Fruit fly (Drosophila melanogaster): Measurements from ENCODE around the gene Hmx.

The Hmx gene

dm6 chr3R:17604198-17604879 is 45.6 kb downstream of the Hmx start (continued):
- TF ChIP-seq CG10462 (GFP tag; optimal IDR thresholded peaks at IDR 0.05), result peak; percentile 80
- no peak; the same call in none of the 2 replicates for TF ChIP-seq ara (GFP tag; IDR thresholded peaks at IDR 0.05)
- TF ChIP-seq CG18262 (tag; optimal IDR thresholded peaks at IDR 0.05), result peak; percentile 94
- TF ChIP-seq Bteb2 (GFP tag; optimal IDR thresholded peaks at IDR 0.05), result no peak
- peak; percentile 90 for TF ChIP-seq CG4404 (GFP tag; IDR thresholded peaks at IDR 0.05)
- TF ChIP-seq Ptx1 (GFP tag; IDR thresholded peaks at IDR 0.05), result peak; percentile 74
- TF ChIP-seq CG12769 (tag; optimal IDR thresholded peaks at IDR 0.05), result peak; percentile 25
- TF ChIP-seq zfh1 (GFP tag; IDR thresholded peaks at IDR 0.05), result peak; percentile 78
- TF ChIP-seq Camta (GFP tag; optimal IDR thresholded peaks at IDR 0.05), result peak; percentile 18
- peak; percentile 91 for TF ChIP-seq CG11504 (tag; optimal IDR thresholded peaks at IDR 0.05)
- no peak for TF ChIP-seq Gsc (GFP tag; IDR thresholded peaks at IDR 0.05)
- 0 out of 3 replicates have a peak, but pooled peaks have one; percentile 16 for TF ChIP-seq CG16813 (GFP tag; IDR thresholded peaks at IDR 0.05; ENCODE audit: partially characterized antibody)
- no peak for TF ChIP-seq dimm (GFP tag; IDR thresholded peaks at IDR 0.05)
- TF ChIP-seq hkb (optimal IDR thresholded peaks at IDR 0.05), result no peak
- peak; percentile 62 for TF ChIP-seq hkb (GFP tag; IDR thresholded peaks at IDR 0.05)
- TF ChIP-seq seq (GFP tag; IDR thresholded peaks at IDR 0.05), result peak; percentile 46; the same call in 1 of the 2 replicates
- peak; percentile 93 for TF ChIP-seq CG2712 (tag; optimal IDR thresholded peaks at IDR 0.05)
- peak; percentile 69 for TF ChIP-seq CG1602 (GFP tag; optimal IDR thresholded peaks at IDR 0.05)
- TF ChIP-seq CG9727 (GFP tag; optimal IDR thresholded peaks at IDR 0.05), result peak; percentile 96
- no peak for TF ChIP-seq tll (GFP tag; optimal IDR thresholded peaks at IDR 0.05)
- no peak for TF ChIP-seq CG1792 (GFP tag; optimal IDR thresholded peaks at IDR 0.05)
- TF ChIP-seq CG12104 (GFP tag; optimal IDR thresholded peaks at IDR 0.05), result peak; percentile 74
- TF ChIP-seq Dek (tag; optimal IDR thresholded peaks at IDR 0.05), result peak; percentile 69
- peak; percentile 37 for TF ChIP-seq oc (tag; optimal IDR thresholded peaks at IDR 0.05)
- TF ChIP-seq B-H1 (GFP tag; IDR thresholded peaks at IDR 0.05), result peak; percentile 26; the same call in 1 of the 3 replicates
- peak; percentile 83 for TF ChIP-seq PHDP (tag; optimal IDR thresholded peaks at IDR 0.05)
- TF ChIP-seq repo (GFP tag; optimal IDR thresholded peaks at IDR 0.05), result no peak
- peak; percentile 94 for TF ChIP-seq gem (tag; optimal IDR thresholded peaks at IDR 0.05)
- peak; percentile 90 for TF ChIP-seq sens (GFP tag)
- 0 out of 2 replicates have a peak, but pooled peaks have one; percentile 40 for TF ChIP-seq NFAT (GFP tag; IDR thresholded peaks at IDR 0.05)
- TF ChIP-seq CG13123 (GFP tag; optimal IDR thresholded peaks at IDR 0.05), result peak; percentile 37
- peak; percentile 41; the same call in 1 of the 2 replicates for TF ChIP-seq sim (GFP tag; IDR thresholded peaks at IDR 0.05)
- TF ChIP-seq tup (GFP tag; optimal IDR thresholded peaks at IDR 0.05), result peak; percentile 7
- peak; percentile 83 for TF ChIP-seq CG17385 (GFP tag; optimal IDR thresholded peaks at IDR 0.05)
- TF ChIP-seq CG3281 (GFP tag; optimal IDR thresholded peaks at IDR 0.05), result peak; percentile 84
- peak; percentile 5 for TF ChIP-seq D (optimal IDR thresholded peaks at IDR 0.05)
- peak; percentile 84 for TF ChIP-seq D (GFP tag; optimal IDR thresholded peaks at IDR 0.05)
- TF ChIP-seq emc (GFP tag; optimal IDR thresholded peaks at IDR 0.05), result no peak
- TF ChIP-seq so (GFP tag; IDR thresholded peaks at IDR 0.05), result peak; percentile 83
- no peak for TF ChIP-seq CG9876 (GFP tag; optimal IDR thresholded peaks at IDR 0.05)
- peak; percentile 45; the same call in 1 of the 4 replicates for TF ChIP-seq Dll (GFP tag; IDR thresholded peaks at IDR 0.05; ENCODE audit: partially characterized antibody)
- peak; percentile 81 for TF ChIP-seq CG6254 (GFP tag; optimal IDR thresholded peaks at IDR 0.05)
- peak; percentile 85 for TF ChIP-seq CG33557 (GFP tag; optimal IDR thresholded peaks at IDR 0.05)
- TF ChIP-seq Hsf (GFP tag; optimal IDR thresholded peaks at IDR 0.05), result peak; percentile 59
- TF ChIP-seq Sox100B (GFP tag; optimal IDR thresholded peaks at IDR 0.05), result peak; percentile 90
- TF ChIP-seq cg (GFP tag; optimal IDR thresholded peaks at IDR 0.05), result no peak
- peak; percentile 11 for TF ChIP-seq slou (GFP tag; optimal IDR thresholded peaks at IDR 0.05)
- no peak for TF ChIP-seq nom (GFP tag; optimal IDR thresholded peaks at IDR 0.05)
- TF ChIP-seq CG12219 (GFP tag; optimal IDR thresholded peaks at IDR 0.05), result peak; percentile 68
- TF ChIP-seq HHEX (GFP tag; optimal IDR thresholded peaks at IDR 0.05), result peak; percentile 75
